Worm (Caenorhabditis elegans): ENCODE data around the gene R166.3.

DNA sequence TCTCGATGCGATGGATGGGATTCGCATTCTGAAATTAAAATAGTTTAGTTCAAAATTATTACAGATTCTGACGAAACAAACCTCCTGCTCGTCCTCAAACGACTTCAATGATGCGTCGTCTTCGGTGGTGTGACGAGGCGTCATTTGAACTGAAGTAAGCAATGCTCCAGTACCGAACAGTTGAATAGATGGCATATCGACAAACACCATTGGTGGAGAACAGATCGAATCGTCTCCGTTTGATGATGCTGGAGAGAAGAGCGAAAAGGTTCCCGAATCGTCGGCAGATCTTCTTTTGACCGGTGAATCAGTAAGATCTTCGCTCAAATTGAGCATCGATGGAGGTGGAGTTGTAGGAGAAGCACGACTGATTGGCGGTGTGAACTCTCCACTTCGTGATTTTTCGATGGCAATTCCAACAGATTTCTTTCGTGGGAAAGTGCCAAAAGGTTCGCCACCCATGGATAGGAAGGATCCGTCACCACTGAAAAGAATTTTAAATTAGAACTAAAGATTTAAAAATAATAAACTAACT, 5.3 kb upstream of the R166.3 start:
- TF ChIP-seq ama-1 (optimal IDR thresholded peaks at IDR 0.05) (peak; percentile 22), hmg-4 (GFP tag; optimal IDR thresholded peaks at IDR 0.05) (no peak), tbx-11 (GFP tag; IDR thresholded peaks at IDR 0.05) (no peak), hnd-1 (tag; optimal IDR thresholded peaks at IDR 0.05) (no peak), B0310.2 (tag; optimal IDR thresholded peaks at IDR 0.05) (no peak), ets-7 (tag; optimal IDR thresholded peaks at IDR 0.05) (no peak), flt-1 (GFP tag; IDR thresholded peaks at IDR 0.05) (no peak), aly-1 (tag; optimal IDR thresholded peaks at IDR 0.05) (no peak)
